Fruit fly (Drosophila melanogaster): Measurements from ENCODE around the gene hdm.

- TF ChIP-seq Myc (optimal IDR thresholded peaks at IDR 0.05) (no peak), h (optimal IDR thresholded peaks at IDR 0.05) (no peak), psq (optimal IDR thresholded peaks at IDR 0.05) (no peak), Sin3A (optimal IDR thresholded peaks at IDR 0.05) (no peak)
Measured at dm6 chrX:7881579-7881978, 38.4 kb downstream of the hdm start, which contains the start of gene Ir7e.

All from Kc167 (cell line).